Fruit fly (Drosophila melanogaster) whole organism, embryonic: ENCODE results near the gene CG10055.
A peak's percentile ranks its signal among the peaks of the same experiment; 100 is the strongest.

Source experiments
- B-H2 ChIP-seq: fragments of 200-800 bp; sonication (Bioruptor generic); optimal IDR thresholded peaks from 2 replicates; lab custom pipeline; 2018; ENCODE audit warnings: missing biosample characterization, mild to moderate bottlenecking, missing genetic modification characterization
- BEAF-32 ChIP-seq: fragments of 200-800 bp; sonication (Bioruptor generic); optimal IDR thresholded peaks from 3 replicates; lab custom pipeline; 2017; ENCODE audit warnings: missing biosample characterization, missing genetic modification characterization, mild to moderate bottlenecking, moderate library complexity, missing genetic modification reagents
- CG10147 ChIP-seq: fragments of 200-800 bp; sonication (Bioruptor generic); optimal IDR thresholded peaks from 2 replicates; lab custom pipeline; 2019; ENCODE audit warnings: missing biosample characterization, mild to moderate bottlenecking, missing genetic modification characterization, moderate library complexity
- CG10462 ChIP-seq: fragments of 200-800 bp; sonication (Bioruptor generic); optimal IDR thresholded peaks from 2 replicates; lab custom pipeline; 2016; ENCODE audit warnings: missing biosample characterization, missing genetic modification characterization
- CG11398 ChIP-seq: fragments of 200-800 bp; sonication (Bioruptor generic); optimal IDR thresholded peaks from 2 replicates; lab custom pipeline; 2016; ENCODE audit warnings: missing biosample characterization, missing genetic modification characterization
- CG11504 ChIP-seq: fragments of 200-800 bp; sonication (Bioruptor generic); optimal IDR thresholded peaks from 3 replicates; lab custom pipeline; 2019; ENCODE audit warnings: missing biosample characterization, mild to moderate bottlenecking, missing genetic modification characterization, moderate library complexity
- CG12659 ChIP-seq: fragments of 200-800 bp; sonication (Bioruptor generic); optimal IDR thresholded peaks from 3 replicates; lab custom pipeline; 2017; ENCODE audit warnings: mild to moderate bottlenecking, missing biosample characterization, missing genetic modification reagents, missing genetic modification characterization
- CG13424 ChIP-seq: fragments of 200-800 bp; sonication (Bioruptor generic); optimal IDR thresholded peaks from 2 replicates; lab custom pipeline; 2019; ENCODE audit warnings: missing biosample characterization, mild to moderate bottlenecking, missing genetic modification characterization, moderate library complexity
- CG14710 ChIP-seq: fragments of 200-800 bp; sonication (Bioruptor generic); optimal IDR thresholded peaks from 3 replicates; lab custom pipeline; 2019; ENCODE audit warnings: missing biosample characterization, mild to moderate bottlenecking, missing genetic modification characterization, moderate library complexity
- CG15696 ChIP-seq: fragments of 200-800 bp; sonication (Bioruptor generic); optimal IDR thresholded peaks from 2 replicates; lab custom pipeline; 2019; ENCODE audit warnings: missing biosample characterization, mild to moderate bottlenecking, missing genetic modification characterization, moderate library complexity
- CG17385 ChIP-seq: fragments of 200-800 bp; sonication (Bioruptor generic); optimal IDR thresholded peaks from 3 replicates; lab custom pipeline; 2018; ENCODE audit warnings: missing biosample characterization, mild to moderate bottlenecking, missing genetic modification characterization
- CG17802 ChIP-seq: fragments of 200-800 bp; sonication (Bioruptor generic); optimal IDR thresholded peaks from 2 replicates; lab custom pipeline; 2018; ENCODE audit warnings: missing biosample characterization, mild to moderate bottlenecking, missing genetic modification characterization, moderate library complexity
- CG1792 ChIP-seq: fragments of 200-800 bp; sonication (Bioruptor generic); optimal IDR thresholded peaks from 2 replicates; lab custom pipeline; 2016; ENCODE audit warnings: missing biosample characterization, missing genetic modification characterization
- CG18764 ChIP-seq: fragments of 200-800 bp; sonication (Bioruptor generic); optimal IDR thresholded peaks from 3 replicates; lab custom pipeline; 2016; ENCODE audit warnings: missing biosample characterization, missing genetic modification characterization
- CG2202 ChIP-seq: fragments of 200-800 bp; sonication (Bioruptor generic); optimal IDR thresholded peaks from 2 replicates; lab custom pipeline; 2018; ENCODE audit warnings: missing biosample characterization, mild to moderate bottlenecking, missing genetic modification characterization
- CG2712 ChIP-seq: fragments of 200-800 bp; optimal IDR thresholded peaks from 3 replicates; lab custom pipeline; 2019; ENCODE audit warnings: missing biosample characterization, mild to moderate bottlenecking, missing genetic modification characterization, moderate library complexity
- CG42726 ChIP-seq: fragments of 200-800 bp; sonication (Bioruptor generic); IDR thresholded peaks from 2 replicates; pipeline ENCODE4 v1.3.6; 2022; ENCODE audit warnings: missing biosample characterization, missing genetic modification characterization; ENCODE audit not compliant: partially characterized antibody
- CG5953 ChIP-seq: fragments of 200-800 bp; sonication (Bioruptor generic); IDR thresholded peaks from 2 replicates; pipeline ENCODE4 v1.3.6; 2022; ENCODE audit warnings: missing biosample characterization, missing genetic modification characterization
- CG6175 ChIP-seq: fragments of 200-800 bp; sonication (Bioruptor generic); IDR thresholded peaks from 3 replicates; pipeline ENCODE4 v1.3.6; 2022; ENCODE audit warnings: missing biosample characterization, missing genetic modification characterization
- CG6654 ChIP-seq: fragments of 200-800 bp; sonication (Bioruptor generic); optimal IDR thresholded peaks from 2 replicates; lab custom pipeline; 2017; ENCODE audit warnings: missing biosample characterization, mild to moderate bottlenecking, missing genetic modification characterization
- CG7786 ChIP-seq: fragments of 200-800 bp; sonication (Bioruptor generic); optimal IDR thresholded peaks from 2 replicates; lab custom pipeline; 2016; ENCODE audit warnings: missing biosample characterization, missing genetic modification characterization
- CG7839 ChIP-seq: fragments of 200-800 bp; sonication (Bioruptor generic); optimal IDR thresholded peaks from 3 replicates; lab custom pipeline; 2018; ENCODE audit warnings: missing biosample characterization, mild to moderate bottlenecking, missing genetic modification characterization, moderate library complexity
- CG8944 ChIP-seq: fragments of 200-800 bp; sonication (Bioruptor generic); optimal IDR thresholded peaks from 3 replicates; lab custom pipeline; 2016; ENCODE audit warnings: missing biosample characterization, missing genetic modification characterization
- CG9437 ChIP-seq: fragments of 200-800 bp; sonication (Bioruptor generic); optimal IDR thresholded peaks from 2 replicates; lab custom pipeline; 2018; ENCODE audit warnings: missing biosample characterization, mild to moderate bottlenecking, missing genetic modification characterization
- CG9876 ChIP-seq: fragments of 200-800 bp; sonication (Bioruptor generic); optimal IDR thresholded peaks from 2 replicates; lab custom pipeline; 2016; ENCODE audit warnings: missing biosample characterization, missing genetic modification characterization
- Chrac-16 ChIP-seq: fragments of 200-800 bp; sonication (Bioruptor generic); optimal IDR thresholded peaks from 3 replicates; lab custom pipeline; 2016; ENCODE audit warnings: missing biosample characterization, missing genetic modification characterization
- Doc3 ChIP-seq: fragments of 200-800 bp; sonication (Bioruptor generic); IDR thresholded peaks from 3 replicates; pipeline ENCODE4 v1.3.6; 2022; ENCODE audit warnings: missing biosample characterization, missing genetic modification characterization; ENCODE audit not compliant: partially characterized antibody
- Fer3 ChIP-seq: fragments of 200-800 bp; sonication (Bioruptor generic); optimal IDR thresholded peaks from 2 replicates; lab custom pipeline; 2018; ENCODE audit warnings: missing biosample characterization, mild to moderate bottlenecking, missing genetic modification characterization, moderate library complexity
- HHEX ChIP-seq: fragments of 200-800 bp; sonication (Bioruptor generic); optimal IDR thresholded peaks from 3 replicates; lab custom pipeline; 2017; ENCODE audit warnings: missing biosample characterization, mild to moderate bottlenecking, missing genetic modification characterization, missing genetic modification reagents
- HLH4C ChIP-seq: fragments of 200-800 bp; sonication (Bioruptor generic); IDR thresholded peaks from 3 replicates; pipeline ENCODE4 v1.3.6; 2022; ENCODE audit warnings: missing biosample characterization, missing genetic modification characterization; ENCODE audit not compliant: partially characterized antibody
- Hmr ChIP-seq: fragments of 200-800 bp; sonication (Bioruptor generic); optimal IDR thresholded peaks from 3 replicates; lab custom pipeline; 2017; ENCODE audit warnings: mild to moderate bottlenecking, missing biosample characterization, missing genetic modification reagents, missing genetic modification characterization
- Optix ChIP-seq: fragments of 200-800 bp; sonication (Bioruptor generic); IDR thresholded peaks from 3 replicates; pipeline ENCODE4 v1.3.6; 2022; ENCODE audit warnings: missing biosample characterization, missing genetic modification characterization
- abd-A ChIP-seq: fragments of 200-800 bp; sonication (Bioruptor generic); optimal IDR thresholded peaks from 3 replicates; lab custom pipeline; 2019; ENCODE audit warnings: missing biosample characterization, mild to moderate bottlenecking, missing genetic modification characterization, moderate library complexity
- az2 ChIP-seq: fragments of 200-800 bp; sonication (Bioruptor generic); optimal IDR thresholded peaks from 3 replicates; lab custom pipeline; 2016; ENCODE audit warnings: missing biosample characterization, missing genetic modification characterization
- ewg ChIP-seq: fragments of 200-800 bp; sonication (Bioruptor generic); optimal IDR thresholded peaks from 3 replicates; lab custom pipeline; 2017; ENCODE audit warnings: mild to moderate bottlenecking, missing biosample characterization, missing genetic modification reagents, missing genetic modification characterization
- fd3F ChIP-seq: fragments of 200-800 bp; sonication (Bioruptor generic); optimal IDR thresholded peaks from 2 replicates; lab custom pipeline; 2018; ENCODE audit warnings: missing biosample characterization, mild to moderate bottlenecking, missing genetic modification characterization, moderate library complexity
- hbn ChIP-seq: fragments of 200-800 bp; sonication (Bioruptor generic); IDR thresholded peaks from 2 replicates; pipeline ENCODE4 v1.3.6; 2022; ENCODE audit warnings: missing biosample characterization, missing genetic modification characterization; ENCODE audit not compliant: partially characterized antibody
- nau ChIP-seq: fragments of 200-800 bp; sonication (Bioruptor generic); optimal IDR thresholded peaks from 3 replicates; lab custom pipeline; 2017; ENCODE audit warnings: missing biosample characterization, mild to moderate bottlenecking, missing genetic modification characterization, missing genetic modification reagents
- oc ChIP-seq: fragments of 200-800 bp; sonication (Bioruptor generic); optimal IDR thresholded peaks from 2 replicates; lab custom pipeline; 2018; ENCODE audit warnings: missing biosample characterization, mild to moderate bottlenecking, missing genetic modification characterization, moderate library complexity
- pan ChIP-seq, 4 experiments: fragments of >200 bp in 3 of 4; fragments of 200-800 bp in 1 of 4; sonication (Bioruptor generic) in 1 of 4; optimal IDR thresholded peaks in 3 of 4; IDR thresholded peaks in 1 of 4; 2 replicates each; pipeline versions ENCODE4 v1.3.6 to Lab custom; 2017 to 2022; ENCODE audit warnings: missing biosample characterization in 2 of 4, missing genetic modification characterization in 2 of 4, mixed read lengths in 1 of 4
- prd ChIP-seq, 3 experiments: fragments of >200 bp in 2 of 3; fragments of 200-800 bp in 1 of 3; sonication (Bioruptor generic) in 1 of 3; optimal IDR thresholded peaks in 2 of 3; IDR thresholded peaks in 1 of 3; 2 replicates in 2 of 3; 3 replicates in 1 of 3; pipeline versions ENCODE4 v1.3.6 to Lab custom; 2017 to 2022; ENCODE audit warnings: missing biosample characterization in 1 of 3, missing genetic modification characterization in 1 of 3
- pzg ChIP-seq: fragments of 200-800 bp; sonication (Bioruptor generic); optimal IDR thresholded peaks from 3 replicates; lab custom pipeline; 2018; ENCODE audit warnings: missing biosample characterization, mild to moderate bottlenecking, missing genetic modification characterization, moderate library complexity
- tio ChIP-seq: fragments of 200-800 bp; sonication (Bioruptor generic); optimal IDR thresholded peaks from 2 replicates; lab custom pipeline; 2017; ENCODE audit warnings: missing biosample characterization, missing genetic modification characterization, inconsistent platforms
- tna ChIP-seq: fragments of 200-800 bp; sonication (Bioruptor generic); IDR thresholded peaks from 2 replicates; pipeline ENCODE4 v1.3.6; 2022; ENCODE audit warnings: missing biosample characterization, missing genetic modification characterization; ENCODE audit not compliant: partially characterized antibody
- wek ChIP-seq: fragments of 200-800 bp; sonication (Bioruptor generic); optimal IDR thresholded peaks from 3 replicates; lab custom pipeline; 2018; ENCODE audit warnings: missing biosample characterization, mild to moderate bottlenecking, missing genetic modification characterization, moderate library complexity

CG10055 gene

dm6 chr3R:7135881-7136280 is 50.6 kb downstream of the CG10055 start, which contains the start of gene Fer1 (continued):
- peak; percentile 24 for TF ChIP-seq ewg (GFP tag; lab: Kevin White, UChicago)
- TF ChIP-seq oc (tag; lab: Kevin White, UChicago) = peak; percentile 34

- no peak for TF ChIP-seq HLH4C
- peak; percentile 42 for TF ChIP-seq CG15696 (tag; lab: Kevin White, UChicago)
- no peak for TF ChIP-seq pan (optimal IDR thresholded peaks at IDR 0.05; lab: Kevin White, UChicago)
- TF ChIP-seq pan (GFP tag; optimal IDR thresholded peaks at IDR 0.05 in 1 of 2, IDR thresholded peaks at IDR 0.05 in 1 of 2) = no peak
- no peak for TF ChIP-seq prd (optimal IDR thresholded peaks at IDR 0.05; lab: Kevin White, UChicago)
- peak; percentile 14; the same call in 1 of the 3 replicates for TF ChIP-seq prd (GFP tag; IDR thresholded peaks at IDR 0.05; lab: Robert Waterston, UW)
- no peak for TF ChIP-seq CG1792
- TF ChIP-seq CG8944 = no peak
- TF ChIP-seq Hmr (GFP tag; lab: Kevin White, UChicago) = no peak
- no peak for TF ChIP-seq Fer3 (tag; lab: Kevin White, UChicago)
- no peak for TF ChIP-seq CG7786 (GFP tag; lab: Kevin White, UChicago)
- TF ChIP-seq CG2202 = no peak
- TF ChIP-seq CG2712 (tag; lab: Kevin White, UChicago) = peak; percentile 37
- TF ChIP-seq CG10462 (GFP tag; lab: Kevin White, UChicago) = no peak
- no peak for TF ChIP-seq tio (GFP tag; lab: Kevin White, UChicago)
- TF ChIP-seq Optix (GFP tag; lab: Robert Waterston, UW) = no peak
- no peak for TF ChIP-seq HHEX (GFP tag; lab: Kevin White, UChicago)
- no peak for TF ChIP-seq CG13424
- no peak for TF ChIP-seq nau (GFP tag; lab: Kevin White, UChicago)
- TF ChIP-seq fd3F (GFP tag; lab: Kevin White, UChicago) = no peak
- no peak for TF ChIP-seq wek
- TF ChIP-seq az2 (GFP tag; lab: Kevin White, UChicago) = peak; percentile 17
- peak; percentile 40 for TF ChIP-seq CG14710 (tag; lab: Kevin White, UChicago)
- TF ChIP-seq CG6654 (GFP tag; lab: Kevin White, UChicago) = no peak
- no peak for TF ChIP-seq Doc3
- TF ChIP-seq CG11504 (tag; lab: Kevin White, UChicago) = no peak
- TF ChIP-seq tna (GFP tag; lab: Robert Waterston, UW) = no peak
- TF ChIP-seq Chrac-16 (GFP tag; lab: Kevin White, UChicago) = no peak
- TF ChIP-seq CG42726 (GFP tag; lab: Robert Waterston, UW) = no peak
- no peak for TF ChIP-seq CG11398 (GFP tag; lab: Kevin White, UChicago)
- no peak for TF ChIP-seq B-H2 (GFP tag; lab: Kevin White, UChicago)
- TF ChIP-seq CG6175 (GFP tag; lab: Robert Waterston, UW) = no peak
- no peak for TF ChIP-seq CG5953
- no peak for TF ChIP-seq CG18764 (GFP tag; lab: Kevin White, UChicago)
- no peak for TF ChIP-seq CG17385 (GFP tag; lab: Kevin White, UChicago)
- TF ChIP-seq CG10147 (GFP tag; lab: Kevin White, UChicago) = no peak
- TF ChIP-seq pzg = no peak
- no peak for TF ChIP-seq abd-A (tag; lab: Kevin White, UChicago)
- no peak for TF ChIP-seq CG17802 (tag; lab: Kevin White, UChicago)
- no peak for TF ChIP-seq hbn
- no peak for TF ChIP-seq CG9437 (GFP tag; lab: Kevin White, UChicago)
- no peak for TF ChIP-seq CG7839
- TF ChIP-seq BEAF-32 (GFP tag; lab: Kevin White, UChicago) = no peak
- TF ChIP-seq CG9876 = no peak
- TF ChIP-seq CG12659 (GFP tag; lab: Kevin White, UChicago) = no peak
Observed at dm6 chr3R:7134715-7135505, 51.6 kb downstream of the CG10055 start.
